Worm (Caenorhabditis elegans) whole organism, L3 larva: ENCODE data around the gene C03B1.13.

ENCODE experiments used
- R02D3.7 ChIP-seq: fragments of 150-350 bp; optimal IDR thresholded peaks from 2 replicates; lab custom pipeline; 2014; ENCODE audit warnings: missing biosample characterization, missing genetic modification characterization
- aly-2 ChIP-seq: fragments of 150-350 bp; optimal IDR thresholded peaks from 2 replicates; lab custom pipeline; 2014; ENCODE audit warnings: missing biosample characterization, missing genetic modification characterization
- ceh-16 ChIP-seq: sonication (generic microtip); optimal IDR thresholded peaks from 2 replicates; lab custom pipeline; 2017; ENCODE audit warnings: missing biosample characterization, missing genetic modification characterization
- ceh-82 ChIP-seq: fragments of 150-350 bp; optimal IDR thresholded peaks from 2 replicates; lab custom pipeline; 2014; ENCODE audit warnings: missing biosample characterization, missing genetic modification characterization
- ceh-9 ChIP-seq: sonication (generic microtip); optimal IDR thresholded peaks from 2 replicates; lab custom pipeline; 2018; ENCODE audit warnings: missing biosample characterization, missing genetic modification characterization
- daf-12 ChIP-seq: fragments of 150-350 bp; optimal IDR thresholded peaks from 2 replicates; lab custom pipeline; 2014; ENCODE audit warnings: missing biosample characterization, missing genetic modification reagents, missing genetic modification characterization
- egl-5 ChIP-seq: fragments of 150-350 bp; optimal IDR thresholded peaks from 2 replicates; lab custom pipeline; 2017; ENCODE audit warnings: missing biosample characterization, missing genetic modification reagents, missing genetic modification characterization, inconsistent platforms
- elt-2 ChIP-seq: sonication (generic microtip); optimal IDR thresholded peaks from 2 replicates; lab custom pipeline; 2016; ENCODE audit warnings: missing genetic modification reagents, mild to moderate bottlenecking, missing genetic modification characterization, missing compliant biosample characterization
- elt-3 ChIP-seq, 3 experiments: fragments of 150-350 bp in 1 of 3; sonication (generic microtip) in 2 of 3; optimal IDR thresholded peaks; 2 replicates in 2 of 3; 4 replicates in 1 of 3; lab custom pipeline; 2014 to 2017; ENCODE audit warnings: missing biosample characterization in 3 of 3, missing genetic modification characterization in 3 of 3
- eor-1 ChIP-seq, 2 experiments: fragments of 150-350 bp; optimal IDR thresholded peaks; 2 replicates each; lab custom pipeline; 2014 to 2018; ENCODE audit warnings: missing biosample characterization in 2 of 2, missing genetic modification characterization in 2 of 2
- fkh-10 ChIP-seq: sonication (generic microtip); optimal IDR thresholded peaks from 2 replicates; lab custom pipeline; 2017; ENCODE audit warnings: missing biosample characterization, missing genetic modification reagents, missing genetic modification characterization
- fkh-2 ChIP-seq: fragments of 150-350 bp; optimal IDR thresholded peaks from 2 replicates; lab custom pipeline; 2014; ENCODE audit warnings: missing biosample characterization, missing genetic modification reagents, missing genetic modification characterization
- hmg-11 ChIP-seq: sonication (generic microtip); optimal IDR thresholded peaks from 2 replicates; lab custom pipeline; 2016; ENCODE audit warnings: missing genetic modification characterization, missing compliant biosample characterization
- jun-1 ChIP-seq: fragments of 150-350 bp; optimal IDR thresholded peaks from 2 replicates; lab custom pipeline; 2014; ENCODE audit warnings: missing biosample characterization, missing genetic modification reagents, missing genetic modification characterization
- lin-39 ChIP-seq: fragments of 150-350 bp; optimal IDR thresholded peaks from 2 replicates; lab custom pipeline; 2018; ENCODE audit warnings: missing biosample characterization, missing genetic modification reagents, missing genetic modification characterization
- lsy-12 ChIP-seq: sonication (generic microtip); optimal IDR thresholded peaks from 2 replicates; lab custom pipeline; 2016; ENCODE audit warnings: mild to moderate bottlenecking, missing genetic modification characterization, missing compliant biosample characterization
- mdl-1 ChIP-seq: fragments of 150-350 bp; optimal IDR thresholded peaks from 2 replicates; lab custom pipeline; 2014; ENCODE audit warnings: missing biosample characterization, missing genetic modification characterization
- nfya-1 ChIP-seq: sonication (generic microtip); optimal IDR thresholded peaks from 2 replicates; lab custom pipeline; 2017; ENCODE audit warnings: missing genetic modification characterization, mild to moderate bottlenecking, missing compliant biosample characterization, antibody characterized with exemption, moderate library complexity; ENCODE audit not compliant: insufficient read depth
- nhr-12 ChIP-seq: fragments of 150-350 bp; optimal IDR thresholded peaks from 2 replicates; lab custom pipeline; 2014; ENCODE audit warnings: missing biosample characterization, missing genetic modification characterization
- nhr-23 ChIP-seq: fragments of 150-350 bp; optimal IDR thresholded peaks from 2 replicates; lab custom pipeline; 2014; ENCODE audit warnings: missing biosample characterization, missing genetic modification reagents, missing genetic modification characterization
- nhr-237 ChIP-seq: fragments of 150-350 bp; optimal IDR thresholded peaks from 2 replicates; lab custom pipeline; 2014; ENCODE audit warnings: missing biosample characterization, missing genetic modification characterization
- nhr-25 ChIP-seq: sonication (generic microtip); optimal IDR thresholded peaks from 2 replicates; lab custom pipeline; 2017; ENCODE audit warnings: missing biosample characterization, missing genetic modification characterization
- nhr-28 ChIP-seq: fragments of 150-350 bp; optimal IDR thresholded peaks from 2 replicates; lab custom pipeline; 2014; ENCODE audit warnings: missing biosample characterization, missing genetic modification characterization
- nhr-43 ChIP-seq: sonication (generic microtip); optimal IDR thresholded peaks from 2 replicates; lab custom pipeline; 2016; ENCODE audit warnings: mild to moderate bottlenecking, missing genetic modification characterization, missing compliant biosample characterization; ENCODE audit not compliant: poor library complexity, severe bottlenecking
- pha-4 ChIP-seq: fragments of 150-350 bp; optimal IDR thresholded peaks from 2 replicates; lab custom pipeline; 2014; ENCODE audit warnings: missing biosample characterization, missing genetic modification reagents, missing genetic modification characterization
- pqm-1 ChIP-seq: fragments of 150-350 bp; optimal IDR thresholded peaks from 2 replicates; lab custom pipeline; 2017; ENCODE audit warnings: missing biosample characterization, missing genetic modification characterization, inconsistent platforms
- sea-2 ChIP-seq: fragments of 150-350 bp; sonication (generic microtip); optimal IDR thresholded peaks from 4 replicates; lab custom pipeline; 2014; ENCODE audit warnings: missing biosample characterization, missing genetic modification reagents, missing genetic modification characterization
- skn-1 ChIP-seq: fragments of 150-350 bp; optimal IDR thresholded peaks from 2 replicates; lab custom pipeline; 2014; ENCODE audit warnings: missing biosample characterization, missing genetic modification characterization
- tbx-2 ChIP-seq: sonication (generic microtip); optimal IDR thresholded peaks from 2 replicates; lab custom pipeline; 2016; ENCODE audit warnings: mild to moderate bottlenecking, missing genetic modification characterization, missing compliant biosample characterization
- unc-39 ChIP-seq: sonication (generic microtip); optimal IDR thresholded peaks from 4 replicates; lab custom pipeline; 2017; ENCODE audit warnings: missing biosample characterization, missing genetic modification characterization
- zag-1 ChIP-seq: fragments of 150-350 bp; optimal IDR thresholded peaks from 2 replicates; lab custom pipeline; 2014; ENCODE audit warnings: missing biosample characterization, missing genetic modification characterization
- ztf-11 ChIP-seq: fragments of 150-350 bp; optimal IDR thresholded peaks from 2 replicates; lab custom pipeline; 2014; ENCODE audit warnings: missing biosample characterization, missing genetic modification characterization

The C03B1.13 gene

ce11 chrX:6377634-6378288 is 39.9 kb upstream of the C03B1.13 start, which contains the start of gene lmp-1:
Gene lmp-1, minus strand, starts transcription at chrX:6377684.
- TF ChIP-seq elt-2 (tag; lab: Kevin White, UChicago), result peak; percentile 76
- TF ChIP-seq unc-39 (tag; lab: Kevin White, UChicago), result no peak
- TF ChIP-seq hmg-11 (tag; lab: Kevin White, UChicago), result no peak
- TF ChIP-seq egl-5, result no peak
- no peak for TF ChIP-seq ceh-9 (tag; lab: Kevin White, UChicago)
- TF ChIP-seq zag-1 (tag; lab: Kevin White, UChicago), result no peak
- TF ChIP-seq fkh-2 (tag; lab: Kevin White, UChicago), result no peak
- TF ChIP-seq daf-12 (tag; lab: Kevin White, UChicago), result no peak
- TF ChIP-seq sea-2 (GFP tag; lab: Kevin White, UChicago), result no peak
- no peak for TF ChIP-seq ceh-82 (tag; lab: Kevin White, UChicago)
- TF ChIP-seq pqm-1, result peak; percentile 66

ce11 chrX:6374451-6374850 is 36.6 kb upstream of the C03B1.13 start, which contains the start of gene C03B1.1:
Gene C03B1.1, plus strand, starts transcription at chrX:6374751.
- TF ChIP-seq tbx-2 (tag; lab: Kevin White, UChicago) (no peak), R02D3.7 (tag; lab: Kevin White, UChicago) (no peak), ceh-82 (tag; lab: Kevin White, UChicago) (no peak)

ce11 chrX:6373348-6373747 is 35.5 kb upstream of the C03B1.13 start, which contains the start of gene C03B1.17:
Gene C03B1.17, plus strand, starts transcription at chrX:6373648.
- TF ChIP-seq hmg-11 (tag; lab: Kevin White, UChicago) (no peak), nhr-237 (tag; lab: Kevin White, UChicago) (no peak), egl-5 (no peak), zag-1 (tag; lab: Kevin White, UChicago) (no peak), elt-3 (tag; optimal IDR thresholded peaks at IDR 0.05; lab: Kevin White, UChicago) (no peak), daf-12 (tag; lab: Kevin White, UChicago) (no peak), mdl-1 (tag; lab: Kevin White, UChicago) (no peak), fkh-2 (tag; lab: Kevin White, UChicago) (no peak), aly-2 (tag; lab: Kevin White, UChicago) (no peak), ztf-11 (tag; lab: Kevin White, UChicago) (no peak), R02D3.7 (tag; lab: Kevin White, UChicago) (no peak), pqm-1 (no peak), ceh-16 (tag; lab: Kevin White, UChicago) (no peak), nhr-12 (tag; lab: Kevin White, UChicago) (no peak), ceh-82 (tag; lab: Kevin White, UChicago) (no peak), nhr-43 (tag; lab: Kevin White, UChicago) (no peak), eor-1 (tag; optimal IDR thresholded peaks at IDR 0.05; lab: Kevin White, UChicago) (no peak), pha-4 (tag; lab: Kevin White, UChicago) (no peak), elt-2 (tag; lab: Kevin White, UChicago) (no peak), sea-2 (GFP tag; lab: Kevin White, UChicago) (no peak)

DNA sequence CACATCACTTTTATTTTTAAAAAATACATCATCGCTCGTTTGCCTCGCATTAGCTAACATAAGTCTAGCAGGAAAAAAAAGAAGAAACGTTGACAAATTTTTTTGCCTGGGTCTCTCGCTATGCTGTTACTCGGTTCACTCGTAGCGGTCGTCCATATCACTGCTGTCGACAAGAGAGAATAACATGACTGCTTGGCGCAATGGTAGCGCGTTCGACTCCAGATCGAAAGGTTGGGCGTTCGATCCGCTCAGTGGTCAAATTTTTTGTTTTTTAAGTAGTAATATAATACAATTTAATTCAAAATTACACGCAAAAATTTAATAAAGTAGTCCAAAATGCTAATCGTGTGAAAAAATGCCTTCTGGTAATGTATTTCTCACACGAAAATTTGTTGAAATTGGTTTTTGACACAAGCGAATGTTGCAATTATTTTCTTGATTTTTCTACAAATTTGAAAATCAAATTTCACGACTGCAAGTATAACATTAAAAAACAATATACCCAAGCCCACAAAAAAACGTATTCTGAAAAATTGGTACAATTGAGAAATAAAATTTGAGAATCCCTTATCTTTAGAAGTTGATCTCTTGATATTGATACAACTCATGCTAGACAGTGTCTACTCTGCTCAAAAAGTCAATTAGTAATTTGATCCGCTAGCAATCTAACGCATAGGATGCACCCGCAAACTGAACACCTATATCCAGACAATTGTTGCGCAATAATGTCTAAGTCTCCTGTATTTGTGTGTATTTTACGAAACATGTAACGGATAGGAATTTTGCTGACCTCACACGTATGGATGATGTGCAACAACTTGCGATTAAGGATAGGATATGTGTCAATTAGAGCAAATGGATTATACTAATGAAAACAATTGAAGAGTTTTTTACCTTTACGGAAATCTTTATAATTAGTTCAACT is 33.6 kb upstream of the C03B1.13 start:
- TF ChIP-seq daf-12 (tag; lab: Kevin White, UChicago) (no peak), jun-1 (tag; lab: Kevin White, UChicago) (peak; percentile 57), ztf-11 (tag; lab: Kevin White, UChicago) (no peak), nhr-28 (tag; lab: Kevin White, UChicago) (peak; percentile 10), egl-5 (peak; percentile 54), nfya-1 (tag; lab: Kevin White, UChicago) (peak; percentile 57), hmg-11 (tag; lab: Kevin White, UChicago) (peak; percentile 93), nhr-43 (tag; lab: Kevin White, UChicago) (no peak), fkh-10 (GFP tag; lab: Kevin White, UChicago) (no peak), pha-4 (tag; lab: Kevin White, UChicago) (peak; percentile 49), lsy-12 (no peak), aly-2 (tag; lab: Kevin White, UChicago) (no peak), skn-1 (tag; lab: Kevin White, UChicago) (peak; percentile 26), lin-39 (tag; lab: Kevin White, UChicago) (peak; percentile 68), tbx-2 (tag; lab: Kevin White, UChicago) (peak; percentile 54), pqm-1 (peak; percentile 26), elt-2 (tag; lab: Kevin White, UChicago) (peak; percentile 29), eor-1 (tag; optimal IDR thresholded peaks at IDR 0.05; lab: Kevin White, UChicago) (no peak), nhr-25 (tag; lab: Kevin White, UChicago) (no peak), ceh-82 (tag; lab: Kevin White, UChicago) (peak; percentile 33), nhr-23 (peak; percentile 36)
